Fruit fly (Drosophila melanogaster) whole organism, embryonic: ENCODE results near the gene CG43901.

Source experiments
- Atf-2 ChIP-seq: fragments of 200-800 bp; sonication (Bioruptor generic); optimal IDR thresholded peaks from 2 replicates; lab custom pipeline; 2016; ENCODE audit warnings: missing biosample characterization, missing genetic modification characterization
- B-H2 ChIP-seq: fragments of 200-800 bp; sonication (Bioruptor generic); optimal IDR thresholded peaks from 2 replicates; lab custom pipeline; 2018; ENCODE audit warnings: missing biosample characterization, mild to moderate bottlenecking, missing genetic modification characterization
- Bgb ChIP-seq: fragments of 200-800 bp; sonication (Bioruptor generic); IDR thresholded peaks from 2 replicates; pipeline ENCODE4 v1.3.6; 2022; ENCODE audit warnings: missing biosample characterization, missing genetic modification characterization; ENCODE audit not compliant: partially characterized antibody
- BtbVII ChIP-seq: fragments of 200-800 bp; sonication (Bioruptor generic); optimal IDR thresholded peaks from 3 replicates; lab custom pipeline; 2017; ENCODE audit warnings: missing biosample characterization, mild to moderate bottlenecking, missing genetic modification characterization
- CG10321 ChIP-seq: fragments of 200-800 bp; sonication (Bioruptor generic); IDR thresholded peaks from 2 replicates; pipeline ENCODE4 v1.3.6; 2022; ENCODE audit warnings: missing biosample characterization, missing genetic modification characterization
- CG11560 ChIP-seq: fragments of 200-800 bp; sonication (Bioruptor generic); IDR thresholded peaks from 3 replicates; pipeline ENCODE4 v1.3.6; 2022; ENCODE audit warnings: missing biosample characterization, missing genetic modification characterization
- CG13424 ChIP-seq: fragments of 200-800 bp; sonication (Bioruptor generic); optimal IDR thresholded peaks from 2 replicates; lab custom pipeline; 2019; ENCODE audit warnings: missing biosample characterization, mild to moderate bottlenecking, missing genetic modification characterization, moderate library complexity
- CG14014 ChIP-seq: fragments of 200-800 bp; sonication (Bioruptor generic); IDR thresholded peaks from 2 replicates; pipeline ENCODE4 v1.3.6; 2022; ENCODE audit warnings: missing biosample characterization, missing genetic modification characterization
- CG14667 ChIP-seq: fragments of 200-800 bp; sonication (Bioruptor generic); IDR thresholded peaks from 2 replicates; pipeline ENCODE4 v1.3.6; 2022; ENCODE audit warnings: missing biosample characterization, missing genetic modification characterization
- CG17568 ChIP-seq: fragments of 200-800 bp; sonication (Bioruptor generic); optimal IDR thresholded peaks from 2 replicates; lab custom pipeline; 2018; ENCODE audit warnings: missing biosample characterization, mild to moderate bottlenecking, missing genetic modification characterization, moderate library complexity
- CG18476 ChIP-seq: fragments of 200-800 bp; sonication (Bioruptor generic); optimal IDR thresholded peaks from 2 replicates; lab custom pipeline; 2016; ENCODE audit warnings: missing biosample characterization, mild to moderate bottlenecking, missing genetic modification characterization
- CG2116 ChIP-seq: fragments of 200-800 bp; sonication (Bioruptor generic); optimal IDR thresholded peaks from 3 replicates; lab custom pipeline; 2018; ENCODE audit warnings: missing biosample characterization, mild to moderate bottlenecking, missing genetic modification characterization
- CG2712 ChIP-seq: fragments of 200-800 bp; optimal IDR thresholded peaks from 3 replicates; lab custom pipeline; 2019; ENCODE audit warnings: missing biosample characterization, mild to moderate bottlenecking, missing genetic modification characterization, moderate library complexity
- CG31388 ChIP-seq: fragments of 200-800 bp; sonication (Bioruptor generic); optimal IDR thresholded peaks from 2 replicates; lab custom pipeline; 2016; ENCODE audit warnings: missing biosample characterization, missing genetic modification characterization
- CG33557 ChIP-seq: fragments of 200-800 bp; sonication (Bioruptor generic); optimal IDR thresholded peaks from 2 replicates; lab custom pipeline; 2019; ENCODE audit warnings: missing biosample characterization, mild to moderate bottlenecking, missing genetic modification characterization, moderate library complexity
- CG3407 ChIP-seq: fragments of 200-800 bp; sonication (Bioruptor generic); optimal IDR thresholded peaks from 2 replicates; lab custom pipeline; 2018; ENCODE audit warnings: missing biosample characterization, mild to moderate bottlenecking, missing genetic modification characterization
- CG34422 ChIP-seq: fragments of 200-800 bp; sonication (Bioruptor generic); IDR thresholded peaks from 3 replicates; pipeline ENCODE4 v1.3.6; 2022; ENCODE audit warnings: missing biosample characterization, missing genetic modification characterization
- CG4328 ChIP-seq: fragments of 200-800 bp; sonication (Bioruptor generic); optimal IDR thresholded peaks from 3 replicates; lab custom pipeline; 2017; ENCODE audit warnings: missing biosample characterization, missing genetic modification reagents, missing genetic modification characterization
- CG5245 ChIP-seq: fragments of 200-800 bp; sonication (Bioruptor generic); optimal IDR thresholded peaks from 3 replicates; lab custom pipeline; 2016; ENCODE audit warnings: missing biosample characterization, missing genetic modification characterization
- CG6813 ChIP-seq: fragments of 200-800 bp; sonication (Bioruptor generic); optimal IDR thresholded peaks from 2 replicates; lab custom pipeline; 2017; ENCODE audit warnings: missing biosample characterization, missing genetic modification characterization, mild to moderate bottlenecking, moderate library complexity, missing genetic modification reagents
- CG7271 ChIP-seq: fragments of 200-800 bp; sonication (Bioruptor generic); optimal IDR thresholded peaks from 2 replicates; lab custom pipeline; 2018; ENCODE audit warnings: missing biosample characterization, mild to moderate bottlenecking, missing genetic modification characterization, moderate library complexity
- CG7745 ChIP-seq: fragments of 200-800 bp; sonication (Bioruptor generic); optimal IDR thresholded peaks from 2 replicates; lab custom pipeline; 2018; ENCODE audit warnings: missing biosample characterization, mild to moderate bottlenecking, missing genetic modification characterization, moderate library complexity
- CG9609 ChIP-seq: fragments of 200-800 bp; sonication (Bioruptor generic); optimal IDR thresholded peaks from 3 replicates; lab custom pipeline; 2016; ENCODE audit warnings: missing biosample characterization, missing genetic modification characterization
- Camta ChIP-seq: fragments of 200-800 bp; sonication (Bioruptor generic); optimal IDR thresholded peaks from 2 replicates; lab custom pipeline; 2016; ENCODE audit warnings: missing biosample characterization, missing genetic modification characterization
- Dref ChIP-seq: fragments of 200-800 bp; sonication (Bioruptor generic); IDR thresholded peaks from 2 replicates; pipeline ENCODE4 v1.3.6; 2022; ENCODE audit warnings: missing biosample characterization, missing genetic modification characterization
- Ets65A ChIP-seq: fragments of 200-800 bp; sonication (Bioruptor generic); peaks from one replicate; lab custom pipeline; 2016; ENCODE audit warnings: missing biosample characterization, missing genetic modification characterization
- H15 ChIP-seq: fragments of 200-800 bp; sonication (Bioruptor generic); IDR thresholded peaks from 3 replicates; pipeline ENCODE4 v1.3.6; 2022; ENCODE audit warnings: missing biosample characterization, missing genetic modification characterization
- HLHmδ ChIP-seq: fragments of 200-800 bp; sonication (Bioruptor generic); optimal IDR thresholded peaks from 2 replicates; lab custom pipeline; 2018; ENCODE audit warnings: missing biosample characterization, mild to moderate bottlenecking, missing genetic modification characterization, moderate library complexity
- MTF-1 ChIP-seq: fragments of 200-800 bp; sonication (Bioruptor generic); optimal IDR thresholded peaks from 2 replicates; lab custom pipeline; 2018; ENCODE audit warnings: missing biosample characterization, mild to moderate bottlenecking, missing genetic modification characterization, borderline replicate concordance
- NK7.1 ChIP-seq: fragments of 200-800 bp; sonication (Bioruptor generic); optimal IDR thresholded peaks from 3 replicates; lab custom pipeline; 2016; ENCODE audit warnings: missing biosample characterization, missing genetic modification characterization
- Pdp1 ChIP-seq, 2 experiments: fragments of 200-800 bp; sonication (Bioruptor generic); optimal IDR thresholded peaks; 3 replicates each; lab custom pipeline; 2016; ENCODE audit warnings: missing biosample characterization in 2 of 2, missing genetic modification characterization in 2 of 2, mild to moderate bottlenecking in 1 of 2, moderate library complexity in 1 of 2
- Sin3A ChIP-seq: fragments of >200 bp; optimal IDR thresholded peaks from 2 replicates; lab custom pipeline; 2018
- Sry-β ChIP-seq: fragments of 200-800 bp; sonication (Bioruptor generic); optimal IDR thresholded peaks from 2 replicates; lab custom pipeline; 2018; ENCODE audit warnings: missing biosample characterization, mild to moderate bottlenecking, missing genetic modification characterization, moderate library complexity
- ato ChIP-seq: fragments of 200-800 bp; sonication (Bioruptor generic); IDR thresholded peaks from 2 replicates; pipeline ENCODE4 v1.3.6; 2022; ENCODE audit warnings: missing biosample characterization, missing genetic modification characterization; ENCODE audit not compliant: partially characterized antibody
- bsh ChIP-seq, 2 experiments: fragments of 200-800 bp; sonication (Bioruptor generic); optimal IDR thresholded peaks; 2 replicates each; lab custom pipeline; 2017 to 2018; ENCODE audit warnings: mild to moderate bottlenecking in 2 of 2, missing biosample characterization in 2 of 2, missing genetic modification characterization in 2 of 2, moderate library complexity in 1 of 2
- cas ChIP-seq: fragments of 200-800 bp; sonication (Bioruptor generic); IDR thresholded peaks from 2 replicates; pipeline ENCODE4 v1.3.6; 2022; ENCODE audit warnings: missing biosample characterization, missing genetic modification characterization
- da ChIP-seq: fragments of 200-800 bp; sonication (Bioruptor generic); optimal IDR thresholded peaks from 2 replicates; lab custom pipeline; 2016; ENCODE audit warnings: missing biosample characterization, missing genetic modification characterization
- dan ChIP-seq: fragments of 200-800 bp; sonication (Bioruptor generic); IDR thresholded peaks from 2 replicates; pipeline ENCODE4 v1.3.6; 2022; ENCODE audit warnings: missing biosample characterization, missing genetic modification characterization
- dpn ChIP-seq, 2 experiments: fragments of 200-800 bp; sonication (Bioruptor generic); optimal IDR thresholded peaks; 3 replicates each; lab custom pipeline; 2016; ENCODE audit warnings: missing biosample characterization in 2 of 2, missing genetic modification characterization in 2 of 2
- fu2 ChIP-seq: fragments of 200-800 bp; sonication (Bioruptor generic); optimal IDR thresholded peaks from 2 replicates; lab custom pipeline; 2016; ENCODE audit warnings: missing biosample characterization, missing genetic modification characterization
- gro ChIP-seq: fragments of 200-800 bp; sonication (Bioruptor generic); optimal IDR thresholded peaks from 2 replicates; lab custom pipeline; 2016; ENCODE audit warnings: missing biosample characterization, missing genetic modification characterization
- her ChIP-seq: fragments of 200-800 bp; sonication (Bioruptor generic); optimal IDR thresholded peaks from 2 replicates; lab custom pipeline; 2016; ENCODE audit warnings: missing biosample characterization, missing genetic modification characterization
- insv ChIP-seq, 2 experiments: fragments of 200-800 bp; sonication (Bioruptor generic); optimal IDR thresholded peaks; 3 replicates each; lab custom pipeline; 2016 to 2018; ENCODE audit warnings: missing biosample characterization in 2 of 2, missing genetic modification characterization in 2 of 2
- jing ChIP-seq: fragments of 200-800 bp; sonication (Bioruptor generic); optimal IDR thresholded peaks from 2 replicates; lab custom pipeline; 2018; ENCODE audit warnings: missing biosample characterization, mild to moderate bottlenecking, missing genetic modification characterization
- kay ChIP-seq: fragments of 200-800 bp; sonication (Bioruptor generic); optimal IDR thresholded peaks from 2 replicates; lab custom pipeline; 2016; ENCODE audit warnings: missing biosample characterization, missing genetic modification characterization
- knrl ChIP-seq: fragments of 200-800 bp; sonication (Bioruptor generic); IDR thresholded peaks from 3 replicates; pipeline ENCODE4 v1.3.6; 2022; ENCODE audit warnings: missing biosample characterization, missing genetic modification characterization; ENCODE audit not compliant: partially characterized antibody
- luna ChIP-seq: fragments of 200-800 bp; sonication (Bioruptor generic); optimal IDR thresholded peaks from 2 replicates; lab custom pipeline; 2016; ENCODE audit warnings: missing biosample characterization, missing genetic modification characterization
- mirr ChIP-seq: fragments of 200-800 bp; sonication (Bioruptor generic); optimal IDR thresholded peaks from 3 replicates; lab custom pipeline; 2018; ENCODE audit warnings: missing biosample characterization, mild to moderate bottlenecking, missing genetic modification characterization
- sens-2 ChIP-seq: fragments of 200-800 bp; sonication (Bioruptor generic); IDR thresholded peaks from 2 replicates; pipeline ENCODE4 v1.3.6; 2022; ENCODE audit warnings: missing biosample characterization, missing genetic modification characterization
- sim ChIP-seq: fragments of 200-800 bp; sonication (Bioruptor generic); IDR thresholded peaks from 2 replicates; pipeline ENCODE4 v1.3.6; 2022; ENCODE audit warnings: missing biosample characterization, missing genetic modification characterization
- trh ChIP-seq: fragments of 200-800 bp; sonication (Bioruptor generic); optimal IDR thresholded peaks from 2 replicates; lab custom pipeline; 2016; ENCODE audit warnings: missing biosample characterization, missing genetic modification characterization
- zfh1 ChIP-seq: fragments of 200-800 bp; sonication (Bioruptor generic); IDR thresholded peaks from 3 replicates; pipeline ENCODE4 v1.3.6; 2022; ENCODE audit warnings: missing biosample characterization, missing genetic modification characterization

Gene CG43901

dm6 chrX:10899232-10899631 lies 6.3 kb upstream of the CG43901 start, which contains the start of gene CG1582 (continued):
- TF ChIP-seq dan (GFP tag; lab: Robert Waterston, UW), result no peak
- TF ChIP-seq CG6813, result no peak
- no peak for TF ChIP-seq zfh1 (GFP tag; lab: Robert Waterston, UW)
- TF ChIP-seq CG31388, result no peak
- TF ChIP-seq luna (GFP tag; lab: Kevin White, UChicago), result no peak
- no peak for TF ChIP-seq CG11560
- no peak for TF ChIP-seq CG17568 (GFP tag; lab: Kevin White, UChicago)
- TF ChIP-seq HLHmδ, result no peak
- TF ChIP-seq trh, result no peak
- no peak for TF ChIP-seq sim (GFP tag; lab: Robert Waterston, UW)
- no peak for TF ChIP-seq CG5245 (GFP tag; lab: Kevin White, UChicago)
- TF ChIP-seq MTF-1 (GFP tag; lab: Kevin White, UChicago), result no peak
- TF ChIP-seq Pdp1 (GFP tag; optimal IDR thresholded peaks at IDR 0.05; lab: Kevin White, UChicago), result peak in 1 of 2 experiments; percentile 9
- no peak for TF ChIP-seq her (GFP tag; lab: Kevin White, UChicago)
- TF ChIP-seq Bgb (GFP tag; lab: Robert Waterston, UW), result no peak
- TF ChIP-seq CG13424 (tag; lab: Kevin White, UChicago), result peak; percentile 40
- no peak for TF ChIP-seq NK7.1 (GFP tag; lab: Kevin White, UChicago)
- no peak for TF ChIP-seq ato
- TF ChIP-seq mirr, result no peak
- TF ChIP-seq sens-2 (GFP tag; lab: Robert Waterston, UW), result no peak
- TF ChIP-seq CG9609, result no peak
- peak; percentile 27; the same call in 1 of the 3 replicates for TF ChIP-seq knrl
- no peak for TF ChIP-seq insv (GFP tag; optimal IDR thresholded peaks at IDR 0.05; lab: Kevin White, UChicago)
- no peak for TF ChIP-seq CG4328
- TF ChIP-seq dpn (GFP tag; optimal IDR thresholded peaks at IDR 0.05; lab: Kevin White, UChicago), result peak in 1 of 2 experiments; percentile 23
- no peak for TF ChIP-seq cas (GFP tag; lab: Robert Waterston, UW)
- peak; percentile 70 for TF ChIP-seq Dref (GFP tag; lab: Robert Waterston, UW)
- no peak for TF ChIP-seq da (GFP tag; lab: Kevin White, UChicago)
- no peak for TF ChIP-seq jing (GFP tag; lab: Kevin White, UChicago)
- TF ChIP-seq CG34422 (GFP tag; lab: Robert Waterston, UW), result 0 out of 3 replicates have a peak, but pooled peaks have one; percentile 35
- no peak for TF ChIP-seq CG7271 (tag; lab: Kevin White, UChicago)
- TF ChIP-seq Ets65A (GFP tag; lab: Kevin White, UChicago), result no peak
- TF ChIP-seq H15 (GFP tag; lab: Robert Waterston, UW), result no peak
- TF ChIP-seq fu2 (GFP tag; lab: Kevin White, UChicago), result no peak
- TF ChIP-seq CG14014 (GFP tag; lab: Robert Waterston, UW), result no peak
- TF ChIP-seq CG2712 (tag; lab: Kevin White, UChicago), result peak; percentile 42
- peak; percentile 24 for TF ChIP-seq CG33557
- peak; percentile 98 for TF ChIP-seq Sry-β
- TF ChIP-seq CG14667, result no peak
- no peak for TF ChIP-seq CG18476 (GFP tag; lab: Kevin White, UChicago)
- no peak for TF ChIP-seq CG3407
- TF ChIP-seq CG2116 (GFP tag; lab: Kevin White, UChicago), result peak; percentile 66
- TF ChIP-seq B-H2 (GFP tag; lab: Kevin White, UChicago), result no peak
- TF ChIP-seq CG7745 (tag; lab: Kevin White, UChicago), result no peak
- TF ChIP-seq BtbVII, result no peak
- TF ChIP-seq kay, result no peak
- TF ChIP-seq CG10321 (GFP tag; lab: Robert Waterston, UW), result no peak
- no peak for TF ChIP-seq bsh (GFP tag; optimal IDR thresholded peaks at IDR 0.05; lab: Kevin White, UChicago)
- peak; percentile 37 for TF ChIP-seq Sin3A
- no peak for TF ChIP-seq gro (GFP tag; lab: Kevin White, UChicago)
- no peak for TF ChIP-seq Atf-2 (GFP tag; lab: Kevin White, UChicago)
- no peak for TF ChIP-seq Camta (GFP tag; lab: Kevin White, UChicago)
